Worm (Caenorhabditis elegans) whole organism, L2 larva: Measurements from ENCODE around the gene srw-39.

Experiments used
- R02D3.7 ChIP-seq: fragments of 150-350 bp; optimal IDR thresholded peaks from 2 replicates; lab custom pipeline; 2014; ENCODE audit warnings: missing biosample characterization, missing genetic modification characterization
- aly-2 ChIP-seq: fragments of 150-350 bp; optimal IDR thresholded peaks from 2 replicates; lab custom pipeline; 2014; ENCODE audit warnings: missing biosample characterization, missing genetic modification characterization
- ama-1 ChIP-seq: fragments of 150-350 bp; optimal IDR thresholded peaks from 2 replicates; lab custom pipeline; 2018; ENCODE audit warnings: inconsistent platforms
- blmp-1 ChIP-seq: sonication (generic microtip); optimal IDR thresholded peaks from 2 replicates; lab custom pipeline; 2017; ENCODE audit warnings: missing genetic modification characterization, mild to moderate bottlenecking, missing compliant biosample characterization, antibody characterized with exemption, moderate library complexity; ENCODE audit not compliant: insufficient read depth
- elt-3 ChIP-seq: sonication (generic microtip); optimal IDR thresholded peaks from 2 replicates; lab custom pipeline; 2017; ENCODE audit warnings: missing biosample characterization, missing genetic modification characterization
- fos-1 ChIP-seq: fragments of 150-350 bp; optimal IDR thresholded peaks from 2 replicates; lab custom pipeline; 2014; ENCODE audit warnings: missing biosample characterization, missing genetic modification characterization
- gmeb-1 ChIP-seq: fragments of 150-350 bp; optimal IDR thresholded peaks from 2 replicates; lab custom pipeline; 2014; ENCODE audit warnings: missing biosample characterization, missing genetic modification characterization
- lin-11 ChIP-seq: fragments of 150-350 bp; sonication (generic microtip); optimal IDR thresholded peaks from 2 replicates; lab custom pipeline; 2014; ENCODE audit warnings: missing biosample characterization, missing genetic modification characterization, inconsistent platforms, mixed read lengths
- lin-39 ChIP-seq: fragments of 150-350 bp; optimal IDR thresholded peaks from 2 replicates; lab custom pipeline; 2014; ENCODE audit warnings: missing biosample characterization, missing genetic modification reagents, missing genetic modification characterization
- nhr-11 ChIP-seq: fragments of 150-350 bp; optimal IDR thresholded peaks from 2 replicates; lab custom pipeline; 2014; ENCODE audit warnings: missing biosample characterization, missing genetic modification characterization
- nhr-12 ChIP-seq: fragments of 150-350 bp; optimal IDR thresholded peaks from 2 replicates; lab custom pipeline; 2014; ENCODE audit warnings: missing biosample characterization, missing genetic modification characterization
- unc-39 ChIP-seq: fragments of 150-350 bp; optimal IDR thresholded peaks from 2 replicates; lab custom pipeline; 2014; ENCODE audit warnings: missing biosample characterization, missing genetic modification characterization
- ztf-11 ChIP-seq: sonication (generic microtip); optimal IDR thresholded peaks from 2 replicates; lab custom pipeline; 2017; ENCODE audit warnings: missing biosample characterization, missing genetic modification characterization

DNA sequence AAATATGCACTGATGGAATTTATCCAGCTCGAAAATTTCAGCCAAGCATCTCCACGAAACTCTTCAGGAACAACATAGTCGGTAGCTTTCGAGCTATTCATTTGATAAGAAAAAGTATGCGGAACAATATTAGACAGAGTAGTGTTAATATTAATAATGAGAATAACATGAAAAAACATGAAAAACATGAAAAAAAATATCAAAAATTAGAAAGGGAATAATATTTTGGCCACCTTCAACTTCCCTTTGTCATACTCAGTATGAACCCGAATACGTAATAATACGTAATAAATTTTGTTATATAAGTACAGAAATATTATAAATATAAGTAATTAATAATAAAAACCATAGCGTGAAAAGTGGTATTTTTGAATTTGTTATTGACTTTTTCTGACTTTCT, at the start of gene srw-39:
- TF ChIP-seq nhr-11 (tag; lab: Kevin White, UChicago), result no peak
- no peak for TF ChIP-seq unc-39 (tag; lab: Kevin White, UChicago)
- TF ChIP-seq ama-1 (lab: Kevin White, UChicago), result no peak
- TF ChIP-seq lin-39, result no peak
- no peak for TF ChIP-seq fos-1
- TF ChIP-seq nhr-12, result no peak
- no peak for TF ChIP-seq R02D3.7
- no peak for TF ChIP-seq ztf-11 (tag; lab: Kevin White, UChicago)
- no peak for TF ChIP-seq aly-2
- no peak for TF ChIP-seq elt-3
- no peak for TF ChIP-seq lin-11
- TF ChIP-seq gmeb-1 (tag; lab: Kevin White, UChicago), result no peak
- TF ChIP-seq blmp-1 (tag; lab: Kevin White, UChicago), result no peak
